Worm (Caenorhabditis elegans) whole organism, early embryonic: ENCODE results near the gene T04C9.1.

Source experiments
- B0310.2 ChIP-seq: sonication (generic microtip); optimal IDR thresholded peaks from 2 replicates; lab custom pipeline; 2016; ENCODE audit warnings: mild to moderate bottlenecking, missing genetic modification characterization, missing compliant biosample characterization
- F13C5.2 ChIP-seq: sonication (generic microtip); optimal IDR thresholded peaks from 2 replicates; lab custom pipeline; 2017; ENCODE audit warnings: mild to moderate bottlenecking, missing genetic modification characterization, inconsistent platforms, missing compliant biosample characterization
- aly-1 ChIP-seq: sonication (generic microtip); optimal IDR thresholded peaks from 2 replicates; lab custom pipeline; 2016; ENCODE audit warnings: missing genetic modification characterization, missing compliant biosample characterization
- ama-1 ChIP-seq: fragments of 150-350 bp; optimal IDR thresholded peaks from 2 replicates; lab custom pipeline; 2014
- ceh-13 ChIP-seq: fragments of 200-800 bp; sonication (Bioruptor generic); optimal IDR thresholded peaks from 2 replicates; lab custom pipeline; 2018; ENCODE audit warnings: mild to moderate bottlenecking, missing genetic modification characterization, missing compliant biosample characterization
- ceh-36 ChIP-seq: sonication (generic microtip); optimal IDR thresholded peaks from 2 replicates; lab custom pipeline; 2016; ENCODE audit warnings: missing genetic modification characterization, inconsistent platforms, missing compliant biosample characterization
- flt-1 ChIP-seq: fragments of 200-800 bp; sonication (Bioruptor generic); IDR thresholded peaks from 2 replicates; pipeline ENCODE4 v1.3.6; 2022; ENCODE audit warnings: missing genetic modification characterization, missing compliant biosample characterization
- hmbx-1 ChIP-seq: sonication (generic microtip); optimal IDR thresholded peaks from 2 replicates; lab custom pipeline; 2016; ENCODE audit warnings: mild to moderate bottlenecking, missing genetic modification characterization, missing compliant biosample characterization
- hmg-4 ChIP-seq: fragments of 200-800 bp; sonication (Bioruptor generic); optimal IDR thresholded peaks from 2 replicates; lab custom pipeline; 2018; ENCODE audit warnings: mild to moderate bottlenecking, missing genetic modification characterization, missing compliant biosample characterization
- hnd-1 ChIP-seq: sonication (generic microtip); optimal IDR thresholded peaks from 2 replicates; lab custom pipeline; 2016; ENCODE audit warnings: missing genetic modification characterization, missing compliant biosample characterization
- scrt-1 ChIP-seq: fragments of 200-800 bp; sonication (Bioruptor generic); IDR thresholded peaks from 2 replicates; pipeline ENCODE4 v1.3.6; 2022; ENCODE audit warnings: missing genetic modification characterization, missing compliant biosample characterization
- sea-1 ChIP-seq: fragments of 200-800 bp; sonication (Bioruptor generic); conservative IDR thresholded peaks from 2 replicates; pipeline ENCODE4 v1.3.6; 2022; ENCODE audit warnings: missing genetic modification characterization, missing compliant biosample characterization

DNA sequence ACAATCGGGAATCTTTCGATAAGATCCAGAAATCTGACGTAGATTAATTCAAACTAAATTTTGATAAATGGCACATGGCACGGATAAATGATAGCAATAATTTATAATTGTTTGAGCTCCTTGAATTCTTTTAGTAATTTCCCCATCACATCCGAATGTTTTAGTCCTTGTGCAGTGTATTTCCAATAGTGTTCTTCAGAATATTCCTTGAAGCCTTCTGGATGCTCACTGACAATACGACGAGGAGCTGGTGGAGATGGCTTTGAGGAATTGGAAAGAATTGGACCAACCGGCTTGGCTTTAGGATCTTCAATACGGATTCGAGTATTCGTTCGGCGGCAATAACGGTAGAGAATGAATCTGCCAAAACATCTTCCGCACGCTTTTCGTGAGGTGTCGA is 13.4 kb downstream of the T04C9.1 start:
- TF ChIP-seq ama-1 (lab: Kevin White, UChicago) (no peak), ceh-36 (tag; lab: Kevin White, UChicago) (no peak), flt-1 (GFP tag; lab: Robert Waterston, UW) (no peak), hmbx-1 (no peak), sea-1 (GFP tag; lab: Robert Waterston, UW) (no peak), scrt-1 (GFP tag; lab: Robert Waterston, UW) (no peak), B0310.2 (no peak), aly-1 (tag; lab: Kevin White, UChicago) (no peak), hmg-4 (GFP tag; lab: Kevin White, UChicago) (no peak), hnd-1 (tag; lab: Kevin White, UChicago) (no peak), ceh-13 (GFP tag; lab: Kevin White, UChicago) (no peak), F13C5.2 (tag; lab: Kevin White, UChicago) (no peak)
